Worm (Caenorhabditis elegans) whole organism, early embryonic: Measurements from ENCODE around the gene srx-46.

Source experiments
- F13C5.2 ChIP-seq: sonication (generic microtip); optimal IDR thresholded peaks from 2 replicates; lab custom pipeline; 2017; ENCODE audit warnings: mild to moderate bottlenecking, missing genetic modification characterization, inconsistent platforms, missing compliant biosample characterization
- aly-1 ChIP-seq: sonication (generic microtip); optimal IDR thresholded peaks from 2 replicates; lab custom pipeline; 2016; ENCODE audit warnings: missing genetic modification characterization, missing compliant biosample characterization
- ama-1 ChIP-seq: fragments of 150-350 bp; optimal IDR thresholded peaks from 2 replicates; lab custom pipeline; 2014
- ceh-13 ChIP-seq: fragments of 200-800 bp; sonication (Bioruptor generic); optimal IDR thresholded peaks from 2 replicates; lab custom pipeline; 2018; ENCODE audit warnings: mild to moderate bottlenecking, missing genetic modification characterization, missing compliant biosample characterization
- ceh-36 ChIP-seq: sonication (generic microtip); optimal IDR thresholded peaks from 2 replicates; lab custom pipeline; 2016; ENCODE audit warnings: missing genetic modification characterization, inconsistent platforms, missing compliant biosample characterization
- flt-1 ChIP-seq: fragments of 200-800 bp; sonication (Bioruptor generic); IDR thresholded peaks from 2 replicates; pipeline ENCODE4 v1.3.6; 2022; ENCODE audit warnings: missing genetic modification characterization, missing compliant biosample characterization
- hmbx-1 ChIP-seq: sonication (generic microtip); optimal IDR thresholded peaks from 2 replicates; lab custom pipeline; 2016; ENCODE audit warnings: mild to moderate bottlenecking, missing genetic modification characterization, missing compliant biosample characterization
- hmg-4 ChIP-seq: fragments of 200-800 bp; sonication (Bioruptor generic); optimal IDR thresholded peaks from 2 replicates; lab custom pipeline; 2018; ENCODE audit warnings: mild to moderate bottlenecking, missing genetic modification characterization, missing compliant biosample characterization
- hnd-1 ChIP-seq: sonication (generic microtip); optimal IDR thresholded peaks from 2 replicates; lab custom pipeline; 2016; ENCODE audit warnings: missing genetic modification characterization, missing compliant biosample characterization
- scrt-1 ChIP-seq: fragments of 200-800 bp; sonication (Bioruptor generic); IDR thresholded peaks from 2 replicates; pipeline ENCODE4 v1.3.6; 2022; ENCODE audit warnings: missing genetic modification characterization, missing compliant biosample characterization
- sea-1 ChIP-seq: fragments of 200-800 bp; sonication (Bioruptor generic); conservative IDR thresholded peaks from 2 replicates; pipeline ENCODE4 v1.3.6; 2022; ENCODE audit warnings: missing genetic modification characterization, missing compliant biosample characterization
- tbx-11 ChIP-seq: fragments of 200-800 bp; sonication (Bioruptor generic); IDR thresholded peaks from 2 replicates; pipeline ENCODE4 v1.3.6; 2022; ENCODE audit warnings: missing genetic modification characterization, missing compliant biosample characterization
- tbx-37 ChIP-seq: fragments of 200-800 bp; sonication (Bioruptor generic); conservative IDR thresholded peaks from 2 replicates; pipeline ENCODE4 v1.3.6; 2022; ENCODE audit warnings: missing genetic modification reagents, missing genetic modification characterization, missing compliant biosample characterization
- tra-4 ChIP-seq: sonication (generic microtip); optimal IDR thresholded peaks from 2 replicates; lab custom pipeline; 2017; ENCODE audit warnings: missing genetic modification characterization, missing compliant biosample characterization

The srx-46 gene

ce11 chrV:9391959-9392358 is 38.9 kb downstream of the srx-46 start:
- TF ChIP-seq F13C5.2 (tag; lab: Kevin White, UChicago) = no peak
- TF ChIP-seq ceh-13 (GFP tag; lab: Kevin White, UChicago) = no peak
- TF ChIP-seq hmg-4 = no peak
- no peak for TF ChIP-seq hnd-1 (tag; lab: Kevin White, UChicago)
- no peak for TF ChIP-seq tbx-37 (GFP tag; lab: Robert Waterston, UW)
- no peak for TF ChIP-seq sea-1
- TF ChIP-seq scrt-1 (GFP tag; lab: Robert Waterston, UW) = no peak
- TF ChIP-seq aly-1 = no peak
- no peak for TF ChIP-seq tra-4 (tag; lab: Kevin White, UChicago)

DNA sequence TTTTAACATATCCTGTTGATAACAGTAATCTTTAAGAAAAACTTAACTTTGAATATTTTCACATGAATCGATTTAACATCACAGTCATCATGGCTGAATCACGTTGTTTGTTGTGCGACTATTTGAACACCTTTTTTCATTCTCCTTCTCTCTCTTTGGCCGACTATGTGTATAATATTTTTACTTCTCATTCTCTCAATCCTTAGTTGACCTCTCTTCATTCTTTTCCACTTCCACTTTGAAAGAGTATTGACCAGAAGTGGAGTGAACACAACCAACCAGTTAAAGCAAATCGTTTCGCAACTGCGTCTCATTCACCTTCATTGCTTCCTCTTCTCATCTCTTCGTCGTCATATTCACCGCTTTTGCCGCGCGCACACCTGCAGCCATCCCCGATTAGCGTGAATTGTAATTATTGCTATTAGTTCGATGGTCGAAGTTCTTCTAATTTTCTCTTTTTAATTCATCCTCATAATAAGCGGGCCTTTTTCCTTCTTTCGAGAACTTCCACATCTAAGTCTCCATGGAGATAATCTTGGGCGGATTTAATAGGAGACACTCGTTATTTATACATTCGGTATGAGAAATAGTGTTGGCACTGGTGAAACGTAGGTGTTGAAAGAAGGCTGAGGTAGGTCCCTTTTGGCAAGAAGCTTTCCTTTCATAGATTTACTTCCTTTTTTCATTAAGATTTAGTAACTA is 42.0 kb downstream of the srx-46 start:
- no peak for TF ChIP-seq hmg-4
- TF ChIP-seq tra-4 (tag; lab: Kevin White, UChicago) = no peak
- TF ChIP-seq F13C5.2 (tag; lab: Kevin White, UChicago) = no peak
- TF ChIP-seq hmbx-1 (tag; lab: Kevin White, UChicago) = no peak
- no peak for TF ChIP-seq tbx-11 (GFP tag; lab: Robert Waterston, UW)

- TF ChIP-seq ceh-36 (tag; lab: Kevin White, UChicago) (no peak), hmg-4 (no peak), flt-1 (GFP tag; lab: Robert Waterston, UW) (no peak), ama-1 (lab: Kevin White, UChicago) (no peak), hmbx-1 (tag; lab: Kevin White, UChicago) (no peak)
These were observed 46.9 kb downstream of the srx-46 start, which contains the start of gene trpp-4 for ce11 chrV:9399886-9400373. TSS of gene trpp-4 (plus strand) at chrV:9400327.
